Fruit fly (Drosophila melanogaster): ENCODE results near the gene CG43115.
A peak's percentile ranks its signal among the peaks of the same experiment; 100 is the strongest.

Gene CG43115

dm6 chrX:6067281-6068008, 1.2 kb upstream of the CG43115 start, which contains the start of gene CG5928 (continued):
- TF ChIP-seq CG12942 (GFP tag; optimal IDR thresholded peaks at IDR 0.05) (no peak), CG14860 (GFP tag; IDR thresholded peaks at IDR 0.05; ENCODE audit: partially characterized antibody) (no peak), CG18476 (GFP tag; optimal IDR thresholded peaks at IDR 0.05) (peak; percentile 13), CG11695 (GFP tag; IDR thresholded peaks at IDR 0.05) (peak; percentile 48; the same call in 2 of the 3 replicates), ci (GFP tag; IDR thresholded peaks at IDR 0.05) (no peak), unpg (GFP tag; optimal IDR thresholded peaks at IDR 0.05) (peak; percentile 10), Atf6 (GFP tag; IDR thresholded peaks at IDR 0.05) (peak; percentile 21; the same call in 1 of the 2 replicates), CG10565 (GFP tag; optimal IDR thresholded peaks at IDR 0.05) (no peak), mld (GFP tag; IDR thresholded peaks at IDR 0.05; ENCODE audit: partially characterized antibody) (no peak), CG2129 (GFP tag; IDR thresholded peaks at IDR 0.05; ENCODE audit: partially characterized antibody) (no peak), klu (GFP tag; IDR thresholded peaks at IDR 0.05) (no peak), ara (GFP tag; IDR thresholded peaks at IDR 0.05) (no peak), Rfx (GFP tag; IDR thresholded peaks at IDR 0.05) (peak; percentile 17; the same call in 1 of the 2 replicates), Deaf1 (tag; optimal IDR thresholded peaks at IDR 0.05) (peak; percentile 35), Awh (GFP tag; IDR thresholded peaks at IDR 0.05) (no peak), fd64A (GFP tag; optimal IDR thresholded peaks at IDR 0.05) (no peak), caup (GFP tag; optimal IDR thresholded peaks at IDR 0.05; ENCODE audit: severe bottlenecking) (peak; percentile 5), Meics (GFP tag; optimal IDR thresholded peaks at IDR 0.05) (peak; percentile 51), H15 (GFP tag; IDR thresholded peaks at IDR 0.05) (peak; percentile 25; the same call in 1 of the 3 replicates), CG7271 (tag; optimal IDR thresholded peaks at IDR 0.05) (no peak), NfI (GFP tag; optimal IDR thresholded peaks at IDR 0.05) (peak; percentile 7), Mad (GFP tag; optimal IDR thresholded peaks at IDR 0.05) (no peak), phol (tag; optimal IDR thresholded peaks at IDR 0.05) (peak; percentile 68), CG2678 (tag; optimal IDR thresholded peaks at IDR 0.05) (peak; percentile 73), BtbVII (GFP tag; optimal IDR thresholded peaks at IDR 0.05) (peak; percentile 13), Bdp1 (GFP tag; optimal IDR thresholded peaks at IDR 0.05) (no peak), CG4360 (GFP tag; IDR thresholded peaks at IDR 0.05) (0 out of 2 replicates have a peak, but pooled peaks have one; percentile 30), CG15073 (GFP tag; optimal IDR thresholded peaks at IDR 0.05) (no peak), Nf-YC (tag; optimal IDR thresholded peaks at IDR 0.05) (peak; percentile 51), grn (GFP tag; optimal IDR thresholded peaks at IDR 0.05) (no peak), Abd-B (GFP tag; optimal IDR thresholded peaks at IDR 0.05) (peak; percentile 51), so (GFP tag; IDR thresholded peaks at IDR 0.05) (peak; percentile 53; the same call in 1 of the 3 replicates), bab2 (GFP tag; optimal IDR thresholded peaks at IDR 0.05) (no peak), ttk (GFP tag; IDR thresholded peaks at IDR 0.05) (no peak), Drgx (GFP tag; IDR thresholded peaks at IDR 0.05) (no peak), CG7786 (GFP tag; optimal IDR thresholded peaks at IDR 0.05) (no peak), CG10209 (GFP tag; optimal IDR thresholded peaks at IDR 0.05) (peak; percentile 52), kay (GFP tag; optimal IDR thresholded peaks at IDR 0.05) (no peak)

DNA sequence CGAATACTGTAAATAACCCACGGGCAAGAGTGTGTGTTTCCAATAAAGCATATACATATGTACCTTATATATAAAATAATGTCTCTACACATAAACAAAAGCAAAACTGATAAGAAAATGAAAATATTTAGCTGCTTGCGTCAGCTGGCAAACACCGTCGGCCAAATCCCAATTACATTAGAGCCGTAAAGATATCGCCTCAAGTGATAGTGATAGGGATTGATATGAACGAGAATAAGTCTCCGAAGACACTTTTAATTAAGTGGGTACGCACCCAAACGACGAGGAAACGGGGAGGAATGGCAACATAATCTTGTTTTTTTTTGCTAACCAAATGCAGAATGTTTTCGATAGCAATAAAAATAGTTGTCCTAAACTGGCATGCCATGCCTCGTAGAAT, 1.7 kb downstream of the CG43115 start:
- peak; percentile 81 for TF ChIP-seq exex (tag; optimal IDR thresholded peaks at IDR 0.05)
- TF ChIP-seq Pdp1 (GFP tag; optimal IDR thresholded peaks at IDR 0.05): peak in 1 of 2 experiments; percentile 7
- peak; percentile 30 for TF ChIP-seq sd (tag; optimal IDR thresholded peaks at IDR 0.05)
- no peak for TF ChIP-seq CG17802 (tag; optimal IDR thresholded peaks at IDR 0.05)
- TF ChIP-seq sug (tag; optimal IDR thresholded peaks at IDR 0.05): peak; percentile 26
- TF ChIP-seq mirr (GFP tag; optimal IDR thresholded peaks at IDR 0.05): peak; percentile 74

Data from whole organism, embryonic.